Worm (Caenorhabditis elegans): Measurements from ENCODE around the gene C01G10.18.
A peak's percentile ranks its signal among the peaks of the same experiment; 100 is the strongest.

C01G10.18 gene

DNA sequence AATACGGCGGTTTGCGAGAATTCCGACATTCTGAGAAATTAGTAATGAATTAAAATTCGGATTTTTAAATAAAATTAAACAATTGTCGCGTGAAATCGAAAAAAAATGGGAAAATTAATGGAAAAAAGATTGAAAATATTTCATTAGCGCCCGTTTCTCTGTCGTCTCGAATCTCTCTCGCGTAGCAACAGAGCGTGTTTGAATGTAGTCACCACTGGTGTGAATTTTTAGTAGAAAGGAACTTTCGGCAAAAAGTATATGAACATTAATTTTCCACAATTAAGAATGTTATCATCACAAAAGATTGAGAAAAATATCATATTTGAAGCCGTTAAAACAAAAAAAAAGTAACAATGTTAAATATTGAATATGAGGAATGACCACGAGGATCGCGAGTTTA is 48.3 kb upstream of the C01G10.18 start, which contains the start of gene aipl-1 (continued):
- TF ChIP-seq ZK546.5 (tag; optimal IDR thresholded peaks at IDR 0.05) (no peak), dpl-1 (GFP tag; optimal IDR thresholded peaks at IDR 0.05) (peak; percentile 85), snpc-1.2 (GFP tag; IDR thresholded peaks at IDR 0.05) (no peak), lin-39 (tag; optimal IDR thresholded peaks at IDR 0.05) (no peak), dmd-9 (GFP tag; IDR thresholded peaks at IDR 0.05) (no peak), zfp-2 (tag; optimal IDR thresholded peaks at IDR 0.05) (no peak), nhr-42 (GFP tag; IDR thresholded peaks at IDR 0.05) (no peak), nhr-237 (tag; optimal IDR thresholded peaks at IDR 0.05) (no peak), php-3 (GFP tag; IDR thresholded peaks at IDR 0.05) (no peak), tra-1 (GFP tag; IDR thresholded peaks at IDR 0.05) (no peak), hlh-30 (tag; optimal IDR thresholded peaks at IDR 0.05; ENCODE audit: insufficient read depth) (peak; percentile 63), lim-7 (GFP tag; IDR thresholded peaks at IDR 0.05) (no peak), nhr-41 (GFP tag; IDR thresholded peaks at IDR 0.05) (no peak), skn-1 (tag; optimal IDR thresholded peaks at IDR 0.05) (no peak), unc-62 (GFP tag; optimal IDR thresholded peaks at IDR 0.05 in 1 of 2) (no peak), unc-62 (tag; optimal IDR thresholded peaks at IDR 0.05) (no peak), aly-2 (tag; optimal IDR thresholded peaks at IDR 0.05) (no peak), dve-1 (tag; optimal IDR thresholded peaks at IDR 0.05; ENCODE audit: insufficient read depth) (peak; percentile 55), mep-1 (tag; optimal IDR thresholded peaks at IDR 0.05) (no peak), F26F4.8 (GFP tag; conservative IDR thresholded peaks at IDR 0.05) (no peak), madf-9 (GFP tag; conservative IDR thresholded peaks at IDR 0.05) (0 out of 2 replicates have a peak, but pooled peaks have one; percentile 11), zip-11 (GFP tag; IDR thresholded peaks at IDR 0.05) (no peak), lin-38 (GFP tag; IDR thresholded peaks at IDR 0.05) (peak; percentile 95), nhr-111 (GFP tag; optimal IDR thresholded peaks at IDR 0.05) (no peak), hlh-11 (tag; optimal IDR thresholded peaks at IDR 0.05) (peak; percentile 31), nhr-25 (tag; optimal IDR thresholded peaks at IDR 0.05; ENCODE audit: borderline replicate concordance, insufficient read depth) (no peak), nhr-77 (tag; optimal IDR thresholded peaks at IDR 0.05) (peak; percentile 79), nhr-28 (tag; optimal IDR thresholded peaks at IDR 0.05) (peak; percentile 69), aha-1 (tag) (no peak), lsy-2 (tag; optimal IDR thresholded peaks at IDR 0.05) (peak in 1 of 2 experiments; percentile 46), mxl-2 (GFP tag; conservative IDR thresholded peaks at IDR 0.05) (no peak), lin-29 (GFP tag; IDR thresholded peaks at IDR 0.05) (no peak), zip-2 (tag; optimal IDR thresholded peaks at IDR 0.05) (no peak), hif-1 (tag; optimal IDR thresholded peaks at IDR 0.05) (peak in 1 of 2 experiments; percentile 72), ama-1 (optimal IDR thresholded peaks at IDR 0.05) (no peak), egl-27 (tag; optimal IDR thresholded peaks at IDR 0.05) (no peak), ztf-7 (tag; optimal IDR thresholded peaks at IDR 0.05) (no peak), ctbp-1 (GFP tag; IDR thresholded peaks at IDR 0.05) (no peak), madf-5 (GFP tag; IDR thresholded peaks at IDR 0.05) (no peak), lin-1 (GFP tag; IDR thresholded peaks at IDR 0.05) (no peak), fos-1 (tag; optimal IDR thresholded peaks at IDR 0.05) (no peak), hmg-1.1 (GFP tag; IDR thresholded peaks at IDR 0.05) (peak; percentile 43; the same call in 1 of the 2 replicates), egl-43 (GFP tag; IDR thresholded peaks at IDR 0.05) (no peak), gei-8 (GFP tag; optimal IDR thresholded peaks at IDR 0.05) (no peak), daf-16 (GFP tag; optimal IDR thresholded peaks at IDR 0.05) (no peak), daf-16 (tag; optimal IDR thresholded peaks at IDR 0.05) (peak; percentile 10), spr-3 (GFP tag; optimal IDR thresholded peaks at IDR 0.05) (no peak)

Data from whole organism, L4 larva.